Fruit fly (Drosophila melanogaster): ENCODE results near the gene Tbh.

Tbh gene

DNA sequence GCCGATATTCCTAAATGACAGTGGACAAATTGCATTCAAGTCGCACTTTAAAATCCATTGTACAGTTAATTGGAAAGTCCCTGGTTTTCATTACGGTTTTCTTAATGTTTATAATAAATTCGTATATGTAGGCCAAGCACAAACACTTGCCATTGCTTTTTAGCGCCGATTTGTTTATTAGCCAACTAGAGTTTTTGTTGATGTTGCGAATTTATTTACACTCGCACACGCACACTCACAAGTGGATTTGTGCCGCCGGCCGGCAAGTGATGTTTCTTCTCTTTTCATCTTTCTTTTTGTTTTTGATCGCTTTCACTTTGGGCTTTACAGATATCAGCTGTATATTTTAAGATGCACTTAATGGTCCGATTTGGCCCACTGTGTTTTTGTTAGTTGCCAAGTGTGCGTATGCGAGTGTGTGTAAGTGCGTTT is 61.8 kb downstream of the Tbh start:
- TF ChIP-seq fd96Ca (GFP tag; IDR thresholded peaks at IDR 0.05) (peak; percentile 69; the same call in 2 of the 3 replicates), EcR (GFP tag; optimal IDR thresholded peaks at IDR 0.05) (no peak), CG8301 (tag; optimal IDR thresholded peaks at IDR 0.05) (peak; percentile 78), CG10348 (GFP tag; IDR thresholded peaks at IDR 0.05) (no peak), Pif1B (GFP tag; optimal IDR thresholded peaks at IDR 0.05) (peak; percentile 42), CG32121 (GFP tag; IDR thresholded peaks at IDR 0.05) (peak; percentile 46; the same call in 1 of the 2 replicates), rn (GFP tag; IDR thresholded peaks at IDR 0.05) (peak; percentile 46; the same call in 1 of the 2 replicates), D1 (tag; optimal IDR thresholded peaks at IDR 0.05) (no peak), Snoo (tag; optimal IDR thresholded peaks at IDR 0.05) (peak; percentile 60), CG17806 (tag; optimal IDR thresholded peaks at IDR 0.05) (peak; percentile 61), CG15710 (tag; optimal IDR thresholded peaks at IDR 0.05) (peak; percentile 75), CG9948 (tag; optimal IDR thresholded peaks at IDR 0.05) (peak; percentile 76), CG14655 (GFP tag; optimal IDR thresholded peaks at IDR 0.05) (peak; percentile 87), CG12605 (GFP tag; IDR thresholded peaks at IDR 0.05) (no peak), Ets98B (GFP tag; IDR thresholded peaks at IDR 0.05) (peak; percentile 7; the same call in 1 of the 2 replicates), gl (tag; optimal IDR thresholded peaks at IDR 0.05) (no peak), CG8159 (tag; optimal IDR thresholded peaks at IDR 0.05) (peak; percentile 80), CG4496 (GFP tag; IDR thresholded peaks at IDR 0.05) (peak; percentile 58; the same call in 1 of the 3 replicates), CG13204 (GFP tag; optimal IDR thresholded peaks at IDR 0.05) (no peak), Pif1A (GFP tag; optimal IDR thresholded peaks at IDR 0.05) (peak; percentile 59), CG34367 (tag; optimal IDR thresholded peaks at IDR 0.05) (peak; percentile 56)

DNA sequence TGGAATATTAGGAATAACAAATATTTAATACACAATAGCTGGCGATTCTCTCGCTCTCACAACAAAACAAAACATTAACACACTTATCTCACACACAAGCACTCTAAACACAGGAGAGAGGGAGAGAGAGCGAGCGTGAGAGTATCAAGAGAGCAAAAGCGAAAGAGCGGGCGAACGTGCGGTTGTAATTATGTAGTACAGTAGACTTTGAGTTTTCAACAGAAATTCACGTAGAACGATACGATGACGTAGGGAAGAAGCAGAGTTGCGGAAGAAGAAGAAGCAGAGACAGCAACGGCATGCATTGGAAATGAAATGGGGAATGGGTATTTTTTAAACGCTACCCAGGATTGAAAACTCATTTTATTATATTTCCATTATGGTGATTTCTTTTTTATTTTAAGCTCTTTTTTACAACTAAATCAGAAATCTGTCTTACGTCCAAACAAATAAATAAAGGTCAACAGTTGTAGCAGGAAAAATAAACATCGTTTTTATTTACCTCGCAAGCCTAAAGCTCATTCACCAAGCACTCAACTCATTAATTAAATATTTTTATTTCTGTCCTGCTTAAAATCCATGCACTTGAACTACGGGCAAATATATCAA is 62.4 kb downstream of the Tbh start:
- TF ChIP-seq gl (tag; optimal IDR thresholded peaks at IDR 0.05) (peak; percentile 6), CG17806 (tag; optimal IDR thresholded peaks at IDR 0.05) (no peak), CG8301 (tag; optimal IDR thresholded peaks at IDR 0.05) (no peak), CG4496 (GFP tag; IDR thresholded peaks at IDR 0.05) (peak; percentile 6; the same call in 1 of the 3 replicates), Ets98B (GFP tag; IDR thresholded peaks at IDR 0.05) (peak; percentile 7; the same call in 1 of the 2 replicates), CG8159 (tag; optimal IDR thresholded peaks at IDR 0.05) (no peak), CG12605 (GFP tag; IDR thresholded peaks at IDR 0.05) (peak; percentile 26)

DNA sequence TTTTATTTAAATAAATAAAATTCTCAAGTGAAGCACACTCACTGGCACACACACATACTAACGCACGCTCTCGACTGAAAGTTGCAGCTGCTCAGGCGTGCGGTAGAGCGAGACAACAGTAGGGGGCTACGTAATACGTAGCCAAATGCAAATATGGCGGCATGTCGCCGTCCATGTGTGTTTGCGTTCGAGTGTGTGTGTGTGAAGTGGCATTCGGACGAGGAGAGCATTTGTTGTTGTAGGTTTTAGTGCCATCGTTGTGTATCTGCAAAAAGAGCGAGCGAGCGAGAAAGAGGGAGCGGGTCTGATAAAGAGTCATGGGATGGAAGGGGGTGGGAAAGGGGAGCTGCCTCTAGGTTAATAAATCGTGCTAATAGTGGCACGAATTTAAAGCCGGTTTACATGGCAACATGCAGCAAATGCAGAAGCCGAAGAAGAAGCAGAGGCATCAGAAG is 63.0 kb downstream of the Tbh start:
- TF ChIP-seq gl (tag; optimal IDR thresholded peaks at IDR 0.05) (peak; percentile 29), CG15710 (tag; optimal IDR thresholded peaks at IDR 0.05) (no peak), EcR (GFP tag; optimal IDR thresholded peaks at IDR 0.05) (peak; percentile 55), CG10348 (GFP tag; IDR thresholded peaks at IDR 0.05) (no peak), fd96Ca (GFP tag; IDR thresholded peaks at IDR 0.05) (peak; percentile 59; the same call in 1 of the 3 replicates), CG34367 (tag; optimal IDR thresholded peaks at IDR 0.05) (no peak), Pif1A (GFP tag; optimal IDR thresholded peaks at IDR 0.05) (no peak), CG32121 (GFP tag; IDR thresholded peaks at IDR 0.05) (peak; percentile 35; the same call in 1 of the 2 replicates), rn (GFP tag; IDR thresholded peaks at IDR 0.05) (no peak), CG4496 (GFP tag; IDR thresholded peaks at IDR 0.05) (peak; percentile 68; the same call in 2 of the 3 replicates), CG8159 (tag; optimal IDR thresholded peaks at IDR 0.05) (no peak), Snoo (tag; optimal IDR thresholded peaks at IDR 0.05) (no peak), Ets98B (GFP tag; IDR thresholded peaks at IDR 0.05) (peak; percentile 50), CG9948 (tag; optimal IDR thresholded peaks at IDR 0.05) (no peak), D1 (tag; optimal IDR thresholded peaks at IDR 0.05) (no peak), CG12605 (GFP tag; IDR thresholded peaks at IDR 0.05) (peak; percentile 60), Pif1B (GFP tag; optimal IDR thresholded peaks at IDR 0.05) (peak; percentile 21), CG17806 (tag; optimal IDR thresholded peaks at IDR 0.05) (no peak), CG8301 (tag; optimal IDR thresholded peaks at IDR 0.05) (no peak), CG14655 (GFP tag; optimal IDR thresholded peaks at IDR 0.05) (no peak), CG13204 (GFP tag; optimal IDR thresholded peaks at IDR 0.05) (peak; percentile 23)

dm6 chrX:8059629-8060028 is 64.1 kb downstream of the Tbh start:
- TF ChIP-seq CG8301 (tag; optimal IDR thresholded peaks at IDR 0.05) (no peak), EcR (GFP tag; optimal IDR thresholded peaks at IDR 0.05) (no peak), CG12605 (GFP tag; IDR thresholded peaks at IDR 0.05) (no peak)

DNA sequence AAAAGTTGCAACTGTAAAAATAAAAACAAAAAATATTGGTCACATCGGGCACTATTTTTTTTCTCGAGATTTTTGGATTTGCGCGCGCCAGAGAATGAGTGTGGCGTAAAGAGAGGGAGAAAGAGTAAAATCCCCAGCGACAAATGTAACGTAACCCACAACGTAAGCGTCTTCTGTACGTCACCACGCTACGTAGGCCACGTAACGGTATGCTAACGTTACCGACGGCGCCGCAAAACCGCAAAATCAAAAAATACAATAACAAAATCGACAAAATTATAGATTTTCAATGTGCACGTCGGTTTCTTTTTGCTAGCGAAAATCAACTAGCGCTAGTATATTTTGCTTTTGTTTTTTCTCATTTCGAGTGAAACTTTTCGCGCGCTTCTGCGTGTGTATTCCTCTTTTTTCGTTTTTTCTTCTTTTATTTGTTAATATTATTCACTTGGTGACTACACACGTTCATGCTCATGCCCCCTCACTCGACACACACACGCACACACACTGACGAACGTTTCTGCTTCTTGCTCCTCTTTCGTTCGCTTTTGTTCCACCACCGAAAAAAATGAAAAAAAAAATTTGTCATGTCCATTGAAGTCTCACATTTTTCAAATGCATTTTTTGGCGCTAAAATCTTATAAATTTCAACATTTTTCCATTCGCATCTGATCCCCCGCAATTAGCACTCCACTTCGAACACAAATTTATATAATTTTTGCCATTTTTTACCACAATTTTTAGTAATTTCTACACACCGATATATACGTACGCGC is 64.8 kb downstream of the Tbh start:
- TF ChIP-seq Ets98B (GFP tag; IDR thresholded peaks at IDR 0.05): peak; percentile 34; the same call in 1 of the 2 replicates
- peak; percentile 15 for TF ChIP-seq Pif1B (GFP tag; optimal IDR thresholded peaks at IDR 0.05)
- TF ChIP-seq Pif1A (GFP tag; optimal IDR thresholded peaks at IDR 0.05): peak; percentile 7
- TF ChIP-seq CG9948 (tag; optimal IDR thresholded peaks at IDR 0.05): no peak

DNA sequence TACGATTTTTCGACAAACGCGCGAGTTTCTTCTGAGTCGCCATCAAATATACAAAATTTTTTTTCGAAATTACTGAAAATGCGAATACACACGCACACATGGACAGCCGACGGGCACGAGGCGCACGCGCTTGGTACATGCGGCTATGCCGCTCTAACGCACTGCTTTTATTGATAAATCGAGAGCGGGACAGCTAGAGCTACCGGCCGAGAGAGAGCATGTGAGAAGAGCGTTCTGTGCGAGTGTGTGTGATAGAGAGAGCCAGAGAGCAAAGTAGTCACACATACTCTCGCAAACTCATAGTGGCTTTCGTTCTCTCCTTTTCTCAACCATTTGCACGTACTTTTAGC is 65.4 kb downstream of the Tbh start:
- no peak for TF ChIP-seq CG8301 (tag; optimal IDR thresholded peaks at IDR 0.05)
- TF ChIP-seq Snoo (tag; optimal IDR thresholded peaks at IDR 0.05): no peak
- TF ChIP-seq CG13204 (GFP tag; optimal IDR thresholded peaks at IDR 0.05): no peak
- peak; percentile 14 for TF ChIP-seq CG14655 (GFP tag; optimal IDR thresholded peaks at IDR 0.05)
- TF ChIP-seq CG4496 (GFP tag; IDR thresholded peaks at IDR 0.05): peak; percentile 77
- no peak for TF ChIP-seq CG17806 (tag; optimal IDR thresholded peaks at IDR 0.05)
- no peak for TF ChIP-seq CG10348 (GFP tag; IDR thresholded peaks at IDR 0.05)
- TF ChIP-seq fd96Ca (GFP tag; IDR thresholded peaks at IDR 0.05): peak; percentile 52; the same call in 1 of the 3 replicates
- no peak for TF ChIP-seq gl (tag; optimal IDR thresholded peaks at IDR 0.05)
- peak; percentile 34; the same call in 1 of the 2 replicates for TF ChIP-seq CG12605 (GFP tag; IDR thresholded peaks at IDR 0.05)
- no peak for TF ChIP-seq Pif1B (GFP tag; optimal IDR thresholded peaks at IDR 0.05)
- TF ChIP-seq CG8159 (tag; optimal IDR thresholded peaks at IDR 0.05): peak; percentile 4
- no peak for TF ChIP-seq CG34367 (tag; optimal IDR thresholded peaks at IDR 0.05)
- peak; percentile 54; the same call in 1 of the 2 replicates for TF ChIP-seq CG32121 (GFP tag; IDR thresholded peaks at IDR 0.05)
- TF ChIP-seq Ets98B (GFP tag; IDR thresholded peaks at IDR 0.05): peak; percentile 58
- no peak for TF ChIP-seq CG9948 (tag; optimal IDR thresholded peaks at IDR 0.05)
- TF ChIP-seq Pif1A (GFP tag; optimal IDR thresholded peaks at IDR 0.05): no peak
- TF ChIP-seq EcR (GFP tag; optimal IDR thresholded peaks at IDR 0.05): no peak
- no peak for TF ChIP-seq D1 (tag; optimal IDR thresholded peaks at IDR 0.05)

Measured in whole organism, pupa.